Worm (Caenorhabditis elegans) whole organism, mixed stage, embryonic: ENCODE data around the gene W02D7.12.

Source experiments
- ces-1 ChIP-seq: fragments of 150-350 bp; optimal IDR thresholded peaks from 2 replicates; lab custom pipeline; 2014; ENCODE audit warnings: missing biosample characterization, missing genetic modification reagents, missing genetic modification characterization
- snpc-4 ChIP-seq: fragments of 150-350 bp; optimal IDR thresholded peaks from 2 replicates; lab custom pipeline; 2014; ENCODE audit warnings: missing biosample characterization, missing genetic modification characterization
- tbx-8 ChIP-seq: fragments of 200-800 bp; sonication (Bioruptor generic); optimal IDR thresholded peaks from 2 replicates; lab custom pipeline; 2018; ENCODE audit warnings: mild to moderate bottlenecking, missing genetic modification characterization, moderate library complexity, missing compliant biosample characterization
- unc-62 ChIP-seq: fragments of 150-350 bp; optimal IDR thresholded peaks from 2 replicates; lab custom pipeline; 2014; ENCODE audit warnings: missing biosample characterization, missing genetic modification reagents, missing genetic modification characterization
- ztf-11 ChIP-seq: fragments of 150-350 bp; optimal IDR thresholded peaks from 2 replicates; lab custom pipeline; 2014; ENCODE audit warnings: missing biosample characterization, missing genetic modification characterization

ce11 chrV:8359113-8359564, 47.8 kb downstream of the W02D7.12 start, which contains the start of gene mpdu-1:
- TF ChIP-seq ces-1 (peak; percentile 49), ztf-11 (tag; lab: Kevin White, UChicago) (no peak), tbx-8 (no peak), snpc-4 (no peak), unc-62 (GFP tag; lab: Kevin White, UChicago) (no peak)
